Fruit fly (Drosophila melanogaster): ENCODE results near the gene CG2955.

dm6 chr2L:4128859-4129258 is 20.2 kb upstream of the CG2955 start:
- TF ChIP-seq Sin3A (optimal IDR thresholded peaks at IDR 0.05) (no peak), psq (optimal IDR thresholded peaks at IDR 0.05) (no peak), ttk (optimal IDR thresholded peaks at IDR 0.05) (no peak)
